Worm (Caenorhabditis elegans): ENCODE measurements around the gene ZK1010.4.

- TF ChIP-seq ztf-29 (GFP tag; IDR thresholded peaks at IDR 0.05) (no peak), klf-2 (GFP tag; conservative IDR thresholded peaks at IDR 0.05) (no peak), ref-1 (GFP tag; conservative IDR thresholded peaks at IDR 0.05) (no peak), flt-1 (GFP tag; IDR thresholded peaks at IDR 0.05) (no peak), ztf-23 (GFP tag; IDR thresholded peaks at IDR 0.05) (no peak)
Observed at ce11 chrIII:12952615-12953014, 28.3 kb upstream of the ZK1010.4 start.

Data from whole organism, midembryonic.